Worm (Caenorhabditis elegans) whole organism, L4 larva: ENCODE data around the gene C10A4.9.

Experiments used
- F49E8.2 ChIP-seq: sonication (generic microtip); optimal IDR thresholded peaks from 2 replicates; lab custom pipeline; 2016; ENCODE audit warnings: missing compliant biosample characterization, mild to moderate bottlenecking, missing genetic modification characterization, borderline replicate concordance
- nhr-77 ChIP-seq: fragments of 150-350 bp; optimal IDR thresholded peaks from 2 replicates; lab custom pipeline; 2014; ENCODE audit warnings: missing biosample characterization, missing genetic modification characterization
- pha-4 ChIP-seq, 2 experiments: fragments of 150-350 bp in 1 of 2; fragments of 200-800 bp in 1 of 2; sonication (Bioruptor generic) in 1 of 2; IDR thresholded peaks in 1 of 2; optimal IDR thresholded peaks in 1 of 2; 2 replicates each; pipeline versions ENCODE4 v1.3.6 to Lab custom; 2014 to 2022; ENCODE audit warnings: missing genetic modification characterization in 2 of 2, missing genetic modification reagents in 2 of 2, missing biosample characterization in 1 of 2, missing compliant biosample characterization in 1 of 2

ce11 chrX:7455960-7456359 is 35.3 kb downstream of the C10A4.9 start:
- TF ChIP-seq nhr-77 (tag; lab: Kevin White, UChicago), result no peak
- no peak for TF ChIP-seq pha-4 (GFP tag; IDR thresholded peaks at IDR 0.05; lab: Robert Waterston, UW)
- TF ChIP-seq pha-4 (tag; optimal IDR thresholded peaks at IDR 0.05; lab: Kevin White, UChicago), result no peak
- no peak for TF ChIP-seq F49E8.2 (tag; lab: Kevin White, UChicago)
